Fruit fly (Drosophila melanogaster): Measurements from ENCODE around the gene CG13461.

dm6 chr3L:15084288-15084687 is 32.0 kb upstream of the CG13461 start:
- TF ChIP-seq Sin3A (optimal IDR thresholded peaks at IDR 0.05): no peak
- no peak for TF ChIP-seq h (optimal IDR thresholded peaks at IDR 0.05)
- no peak for TF ChIP-seq psq (optimal IDR thresholded peaks at IDR 0.05)
- no peak for TF ChIP-seq Myc (optimal IDR thresholded peaks at IDR 0.05)
- TF ChIP-seq insv (optimal IDR thresholded peaks at IDR 0.05): no peak
